Worm (Caenorhabditis elegans) whole organism, young adult: ENCODE data around the gene F55C9.15.
A peak's percentile ranks its signal among the peaks of the same experiment; 100 is the strongest.
"Not testable (repeated sequence)": the region's sequence is repeated elsewhere in the genome, so short reads cannot be mapped to it uniquely, and the experiment has no call there.

Source experiments
- D2030.7 ChIP-seq: fragments of 200-800 bp; sonication (Bioruptor generic); IDR thresholded peaks from 2 replicates; pipeline ENCODE4 v1.3.6; 2022; ENCODE audit warnings: missing genetic modification reagents, missing genetic modification characterization, missing compliant biosample characterization
- F37B4.10 ChIP-seq: fragments of 200-800 bp; sonication (Bioruptor generic); IDR thresholded peaks from 2 replicates; pipeline ENCODE4 v1.3.6; 2022; ENCODE audit warnings: missing genetic modification characterization, missing compliant biosample characterization
- F55B11.4 ChIP-seq: sonication (generic microtip); optimal IDR thresholded peaks from 2 replicates; lab custom pipeline; 2016; ENCODE audit warnings: missing compliant biosample characterization, missing genetic modification characterization, borderline replicate concordance; ENCODE audit not compliant: insufficient read depth
- T07F8.4 ChIP-seq: sonication (generic microtip); optimal IDR thresholded peaks from 2 replicates; lab custom pipeline; 2016; ENCODE audit warnings: mild to moderate bottlenecking, missing genetic modification characterization, moderate library complexity, missing compliant biosample characterization
- T26A5.8 ChIP-seq: sonication (generic microtip); optimal IDR thresholded peaks from 2 replicates; lab custom pipeline; 2016; ENCODE audit warnings: missing genetic modification characterization, missing compliant biosample characterization
- akir-1 ChIP-seq: fragments of 200-800 bp; sonication (Bioruptor generic); optimal IDR thresholded peaks from 2 replicates; lab custom pipeline; 2018; ENCODE audit warnings: mild to moderate bottlenecking, missing genetic modification characterization, moderate library complexity, missing compliant biosample characterization
- ama-1 ChIP-seq, 3 experiments: fragments of 150-350 bp in 1 of 3; sonication (generic microtip) in 2 of 3; optimal IDR thresholded peaks; 2 replicates each; lab custom pipeline; 2014 to 2018; ENCODE audit warnings: missing biosample characterization in 2 of 3, missing genetic modification characterization in 2 of 3, missing genetic modification reagents in 2 of 3
- athp-1 ChIP-seq: sonication (generic microtip); optimal IDR thresholded peaks from 2 replicates; lab custom pipeline; 2017; ENCODE audit warnings: mild to moderate bottlenecking, missing genetic modification characterization, missing compliant biosample characterization
- ccch-3 ChIP-seq: fragments of 200-800 bp; sonication (Bioruptor generic); optimal IDR thresholded peaks from 2 replicates; lab custom pipeline; 2018; ENCODE audit warnings: mild to moderate bottlenecking, missing genetic modification characterization, missing compliant biosample characterization
- cebp-1 ChIP-seq, 2 experiments: fragments of 200-800 bp in 1 of 2; sonication (Bioruptor generic) in 1 of 2; sonication (generic microtip) in 1 of 2; IDR thresholded peaks in 1 of 2; optimal IDR thresholded peaks in 1 of 2; 2 replicates each; pipeline versions ENCODE4 v1.3.6 to Lab custom; 2017 to 2022; ENCODE audit warnings: missing compliant biosample characterization in 2 of 2, missing genetic modification characterization in 2 of 2, mild to moderate bottlenecking in 1 of 2, missing genetic modification reagents in 1 of 2, moderate library complexity in 1 of 2
- ceh-27 ChIP-seq: fragments of 200-800 bp; sonication (Bioruptor generic); optimal IDR thresholded peaks from 2 replicates; lab custom pipeline; 2018; ENCODE audit warnings: mild to moderate bottlenecking, missing genetic modification characterization, moderate library complexity, missing compliant biosample characterization
- ceh-40 ChIP-seq: fragments of 200-800 bp; sonication (Bioruptor generic); IDR thresholded peaks from 2 replicates; pipeline ENCODE4 v1.3.6; 2022; ENCODE audit warnings: missing genetic modification characterization, missing compliant biosample characterization
- dpff-1 ChIP-seq: sonication (generic microtip); optimal IDR thresholded peaks from 2 replicates; lab custom pipeline; 2017; ENCODE audit warnings: mild to moderate bottlenecking, missing genetic modification characterization, missing compliant biosample characterization
- dpl-1 ChIP-seq: fragments of 150-350 bp; optimal IDR thresholded peaks from 2 replicates; lab custom pipeline; 2014; ENCODE audit warnings: missing biosample characterization, missing genetic modification reagents, missing genetic modification characterization
- egrh-3 ChIP-seq: fragments of 200-800 bp; sonication (Bioruptor generic); IDR thresholded peaks from 2 replicates; pipeline ENCODE4 v1.3.6; 2022; ENCODE audit warnings: missing genetic modification reagents, missing genetic modification characterization, missing compliant biosample characterization
- ets-4 ChIP-seq: fragments of 200-800 bp; sonication (Bioruptor generic); optimal IDR thresholded peaks from 2 replicates; lab custom pipeline; 2018; ENCODE audit warnings: mild to moderate bottlenecking, missing genetic modification characterization, missing compliant biosample characterization
- let-607 ChIP-seq, 2 experiments: fragments of 200-800 bp in 1 of 2; sonication (Bioruptor generic) in 1 of 2; sonication (generic microtip) in 1 of 2; optimal IDR thresholded peaks; 2 replicates each; lab custom pipeline; 2016 to 2018; ENCODE audit warnings: mild to moderate bottlenecking in 2 of 2, missing compliant biosample characterization in 2 of 2, missing genetic modification characterization in 2 of 2, moderate library complexity in 2 of 2, missing genotype in 1 of 2
- lin-26 ChIP-seq: fragments of 200-800 bp; sonication (Bioruptor generic); IDR thresholded peaks from 2 replicates; pipeline ENCODE4 v1.3.6; 2022; ENCODE audit warnings: missing genetic modification reagents, missing genetic modification characterization, missing compliant biosample characterization
- lsy-27 ChIP-seq: sonication (generic microtip); optimal IDR thresholded peaks from 2 replicates; lab custom pipeline; 2017; ENCODE audit warnings: missing genetic modification characterization, mild to moderate bottlenecking, missing compliant biosample characterization, antibody characterized with exemption, missing genotype, borderline replicate concordance; ENCODE audit not compliant: insufficient read depth
- madf-3 ChIP-seq: fragments of 200-800 bp; sonication (Bioruptor generic); IDR thresholded peaks from 2 replicates; pipeline ENCODE4 v1.3.6; 2022; ENCODE audit warnings: missing genetic modification reagents, missing genetic modification characterization, missing compliant biosample characterization
- nhr-120 ChIP-seq: fragments of 200-800 bp; sonication (Bioruptor generic); IDR thresholded peaks from 2 replicates; pipeline ENCODE4 v1.3.6; 2022; ENCODE audit warnings: missing genetic modification characterization, missing compliant biosample characterization
- nhr-27 ChIP-seq: fragments of 200-800 bp; sonication (Bioruptor generic); optimal IDR thresholded peaks from 2 replicates; lab custom pipeline; 2018; ENCODE audit warnings: mild to moderate bottlenecking, missing genetic modification characterization, moderate library complexity, missing compliant biosample characterization
- nhr-80 ChIP-seq: sonication (generic microtip); optimal IDR thresholded peaks from 2 replicates; lab custom pipeline; 2016; ENCODE audit warnings: missing genetic modification characterization, missing compliant biosample characterization
- rec-8 ChIP-seq, 2 experiments: sonication (generic microtip); optimal IDR thresholded peaks; 2 replicates each; lab custom pipeline; 2016; ENCODE audit warnings: mild to moderate bottlenecking in 2 of 2, missing genetic modification characterization in 2 of 2, missing genetic modification reagents in 2 of 2, missing genotype in 2 of 2, missing biosample characterization in 1 of 2, missing compliant biosample characterization in 1 of 2, moderate library complexity in 1 of 2
- rpc-1 ChIP-seq, 2 experiments: fragments of 150-350 bp in 1 of 2; sonication (generic microtip) in 1 of 2; optimal IDR thresholded peaks; 2 replicates each; lab custom pipeline; 2014 to 2018; ENCODE audit warnings: missing biosample characterization in 1 of 2, missing genetic modification characterization in 1 of 2, missing genetic modification reagents in 1 of 2, missing genotype in 1 of 2
- snpc-4 ChIP-seq, 5 experiments: fragments of 150-350 bp in 1 of 5; sonication (generic microtip) in 4 of 5; optimal IDR thresholded peaks; 2 replicates each; lab custom pipeline; 2014 to 2018; ENCODE audit warnings: missing genetic modification characterization in 5 of 5, missing biosample characterization in 3 of 5, antibody characterized with exemption in 2 of 5, mild to moderate bottlenecking in 2 of 5, missing compliant biosample characterization in 2 of 5, missing genotype in 2 of 5, moderate library complexity in 2 of 5, missing genetic modification reagents in 1 of 5
- tbx-9 ChIP-seq: sonication (generic microtip); optimal IDR thresholded peaks from 2 replicates; lab custom pipeline; 2016; ENCODE audit warnings: borderline replicate concordance, missing genetic modification characterization, inconsistent platforms, missing compliant biosample characterization
- zfh-2 ChIP-seq: fragments of 200-800 bp; sonication (Bioruptor generic); conservative IDR thresholded peaks from 2 replicates; pipeline ENCODE4 v1.3.6; 2022; ENCODE audit warnings: missing genetic modification reagents, missing genetic modification characterization, missing compliant biosample characterization
- zim-3 ChIP-seq: sonication (generic microtip); optimal IDR thresholded peaks from 2 replicates; lab custom pipeline; 2017; ENCODE audit warnings: mild to moderate bottlenecking, missing genetic modification characterization, moderate library complexity, missing compliant biosample characterization
- ztf-18 ChIP-seq: sonication (generic microtip); optimal IDR thresholded peaks from 2 replicates; lab custom pipeline; 2016; ENCODE audit warnings: missing genotype, mild to moderate bottlenecking, missing genetic modification characterization, missing compliant biosample characterization

Gene F55C9.15

ce11 chrV:19279888-19280287, 26.9 kb downstream of the F55C9.15 start, which contains the start of gene F21D9.8:
TSS of gene F21D9.8 (minus strand) at chrV:19279988.
- no peak for TF ChIP-seq ets-4 (GFP tag; lab: Kevin White, UChicago)
- no peak for TF ChIP-seq dpff-1 (tag; lab: Kevin White, UChicago)
- TF ChIP-seq T26A5.8, result no peak
- no peak for TF ChIP-seq nhr-80
- no peak for TF ChIP-seq madf-3 (GFP tag; lab: Robert Waterston, UW)
- no peak for TF ChIP-seq snpc-4 (GFP tag; optimal IDR thresholded peaks at IDR 0.05; lab: Kevin White, UChicago)
- TF ChIP-seq snpc-4 (tag; optimal IDR thresholded peaks at IDR 0.05; lab: Kevin White, UChicago), result no peak
- no peak for TF ChIP-seq D2030.7 (GFP tag; lab: Robert Waterston, UW)
- TF ChIP-seq lsy-27, result no peak
- no peak for TF ChIP-seq cebp-1 (GFP tag; IDR thresholded peaks at IDR 0.05; lab: Robert Waterston, UW)
- no peak for TF ChIP-seq cebp-1 (tag; optimal IDR thresholded peaks at IDR 0.05; lab: Kevin White, UChicago)
- TF ChIP-seq lin-26, result no peak
- TF ChIP-seq zim-3 (tag; lab: Kevin White, UChicago), result no peak
- TF ChIP-seq ceh-40 (GFP tag; lab: Robert Waterston, UW), result no peak
- no peak for TF ChIP-seq F37B4.10
- TF ChIP-seq, all 124 proteins: peak for 0

ce11 chrV:19278488-19278887, 28.3 kb downstream of the F55C9.15 start:
- TF ChIP-seq ets-4 (GFP tag; lab: Kevin White, UChicago), result no peak
- TF ChIP-seq zfh-2 (GFP tag; lab: Robert Waterston, UW), result peak; percentile 63; the same call in 1 of the 2 replicates
- no peak for TF ChIP-seq T07F8.4
- no peak for TF ChIP-seq snpc-4 (GFP tag; optimal IDR thresholded peaks at IDR 0.05; lab: Kevin White, UChicago)
- TF ChIP-seq snpc-4 (tag; optimal IDR thresholded peaks at IDR 0.05; lab: Kevin White, UChicago), result no peak
- no peak for TF ChIP-seq rec-8 (tag; optimal IDR thresholded peaks at IDR 0.05; lab: Kevin White, UChicago)
- no peak for TF ChIP-seq ccch-3
- TF ChIP-seq dpl-1 (GFP tag; lab: Kevin White, UChicago), result no peak
- TF ChIP-seq egrh-3 (GFP tag; lab: Robert Waterston, UW), result peak; percentile 23; the same call in 1 of the 2 replicates
- no peak for TF ChIP-seq nhr-120

- no peak for TF ChIP-seq F55B11.4
- no peak for TF ChIP-seq tbx-9 (tag; lab: Kevin White, UChicago)
- 0 out of 2 replicates have a peak, but pooled peaks have one; percentile 58 for TF ChIP-seq nhr-120
- no peak for TF ChIP-seq rpc-1 (optimal IDR thresholded peaks at IDR 0.05; lab: Kevin White, UChicago)
- no peak for TF ChIP-seq rpc-1 (tag; optimal IDR thresholded peaks at IDR 0.05; lab: Kevin White, UChicago)
- TF ChIP-seq let-607 (tag; optimal IDR thresholded peaks at IDR 0.05; lab: Kevin White, UChicago), result no peak
Observed at ce11 chrV:19276354-19276753, 30.5 kb downstream of the F55C9.15 start.

ce11 chrV:19264148-19264547, 42.7 kb downstream of the F55C9.15 start, which contains the start of gene F21D9.1:
TSS of gene F21D9.1 (plus strand) at chrV:19264448.
- not testable (repeated sequence) for TF ChIP-seq akir-1; ama-1 (optimal IDR thresholded peaks at IDR 0.05; lab: Kevin White, UChicago); ama-1 (GFP tag; optimal IDR thresholded peaks at IDR 0.05; lab: Kevin White, UChicago); F55B11.4

- TF ChIP-seq ztf-18 (tag; lab: Kevin White, UChicago), result no peak
- TF ChIP-seq ceh-27 (GFP tag; lab: Kevin White, UChicago), result no peak
- TF ChIP-seq athp-1 (tag; lab: Kevin White, UChicago), result no peak
- no peak for TF ChIP-seq nhr-27 (tag; lab: Kevin White, UChicago)
- no peak for TF ChIP-seq ceh-40 (GFP tag; lab: Robert Waterston, UW)
- TF ChIP-seq snpc-4 (GFP tag; optimal IDR thresholded peaks at IDR 0.05; lab: Kevin White, UChicago), result no peak
- no peak for TF ChIP-seq snpc-4 (tag; optimal IDR thresholded peaks at IDR 0.05; lab: Kevin White, UChicago)
- TF ChIP-seq, all 124 proteins: peak for 0
Observed at ce11 chrV:19262349-19262748, 44.5 kb downstream of the F55C9.15 start, which contains the start of gene F21D9.2. TSS of gene F21D9.2 (minus strand) at chrV:19262449.
